Worm (Caenorhabditis elegans) whole organism, young adult: ENCODE measurements around the gene his-40.

ENCODE experiments used
- B0019.2 ChIP-seq: fragments of 200-800 bp; sonication (Bioruptor generic); conservative IDR thresholded peaks from 2 replicates; pipeline ENCODE4 v1.3.6; 2022; ENCODE audit warnings: missing genetic modification reagents, missing genetic modification characterization, missing compliant biosample characterization
- B0035.1 ChIP-seq: sonication (generic microtip); optimal IDR thresholded peaks from 2 replicates; lab custom pipeline; 2016; ENCODE audit warnings: missing genetic modification characterization, mild to moderate bottlenecking, missing compliant biosample characterization, missing genotype, missing genetic modification reagents
- B0261.1 ChIP-seq: sonication (generic microtip); optimal IDR thresholded peaks from 2 replicates; lab custom pipeline; 2016; ENCODE audit warnings: mild to moderate bottlenecking, missing genetic modification characterization, moderate library complexity, missing compliant biosample characterization
- B0336.3 ChIP-seq: fragments of 200-800 bp; sonication (Bioruptor generic); IDR thresholded peaks from 2 replicates; pipeline ENCODE4 v1.3.6; 2022; ENCODE audit warnings: missing genetic modification characterization, missing compliant biosample characterization
- C17E4.6 ChIP-seq: fragments of 200-800 bp; sonication (Bioruptor generic); IDR thresholded peaks from 2 replicates; pipeline ENCODE4 v1.3.6; 2022; ENCODE audit warnings: missing genetic modification reagents, missing genetic modification characterization, missing compliant biosample characterization
- F22D6.2 ChIP-seq: sonication (generic microtip); optimal IDR thresholded peaks from 2 replicates; lab custom pipeline; 2016; ENCODE audit warnings: mild to moderate bottlenecking, missing genetic modification characterization, missing compliant biosample characterization
- F33H1.4 ChIP-seq: fragments of 200-800 bp; sonication (Bioruptor generic); IDR thresholded peaks from 2 replicates; pipeline ENCODE4 v1.3.6; 2022; ENCODE audit warnings: missing genetic modification reagents, missing genetic modification characterization, missing compliant biosample characterization
- F49E8.2 ChIP-seq: sonication (generic microtip); optimal IDR thresholded peaks from 3 replicates; lab custom pipeline; 2017; ENCODE audit warnings: missing genetic modification characterization, mild to moderate bottlenecking, missing compliant biosample characterization, antibody characterized with exemption, moderate library complexity; ENCODE audit not compliant: insufficient read depth
- F52B5.7 ChIP-seq: sonication (generic microtip); optimal IDR thresholded peaks from 2 replicates; lab custom pipeline; 2016; ENCODE audit warnings: mild to moderate bottlenecking, missing genetic modification characterization, missing compliant biosample characterization
- F57C9.4 ChIP-seq: sonication (generic microtip); optimal IDR thresholded peaks from 2 replicates; lab custom pipeline; 2017; ENCODE audit warnings: mild to moderate bottlenecking, missing genetic modification characterization, missing compliant biosample characterization
- ZK185.1 ChIP-seq: sonication (generic microtip); optimal IDR thresholded peaks from 2 replicates; lab custom pipeline; 2016; ENCODE audit warnings: mild to moderate bottlenecking, missing genetic modification characterization, missing compliant biosample characterization; ENCODE audit not compliant: poor library complexity, severe bottlenecking
- akir-1 ChIP-seq: fragments of 200-800 bp; sonication (Bioruptor generic); optimal IDR thresholded peaks from 2 replicates; lab custom pipeline; 2018; ENCODE audit warnings: mild to moderate bottlenecking, missing genetic modification characterization, moderate library complexity, missing compliant biosample characterization
- aptf-3 ChIP-seq: fragments of 200-800 bp; sonication (Bioruptor generic); IDR thresholded peaks from 2 replicates; pipeline ENCODE4 v1.3.6; 2022; ENCODE audit warnings: missing genetic modification characterization, missing compliant biosample characterization
- atf-7 ChIP-seq: sonication (generic microtip); optimal IDR thresholded peaks from 2 replicates; lab custom pipeline; 2017; ENCODE audit warnings: mild to moderate bottlenecking, missing genetic modification characterization, missing compliant biosample characterization
- bed-1 ChIP-seq: fragments of 200-800 bp; sonication (Bioruptor generic); IDR thresholded peaks from 2 replicates; pipeline ENCODE4 v1.3.6; 2022; ENCODE audit warnings: missing genetic modification reagents, missing genetic modification characterization, missing compliant biosample characterization
- bed-2 ChIP-seq: fragments of 200-800 bp; sonication (Bioruptor generic); IDR thresholded peaks from 2 replicates; pipeline ENCODE4 v1.3.6; 2022; ENCODE audit warnings: missing genetic modification reagents, missing genetic modification characterization, missing compliant biosample characterization
- cebp-1 ChIP-seq, 2 experiments: fragments of 200-800 bp in 1 of 2; sonication (Bioruptor generic) in 1 of 2; sonication (generic microtip) in 1 of 2; IDR thresholded peaks in 1 of 2; optimal IDR thresholded peaks in 1 of 2; 2 replicates each; pipeline versions ENCODE4 v1.3.6 to Lab custom; 2017 to 2022; ENCODE audit warnings: missing compliant biosample characterization in 2 of 2, missing genetic modification characterization in 2 of 2, mild to moderate bottlenecking in 1 of 2, missing genetic modification reagents in 1 of 2, moderate library complexity in 1 of 2
- ceh-27 ChIP-seq: fragments of 200-800 bp; sonication (Bioruptor generic); optimal IDR thresholded peaks from 2 replicates; lab custom pipeline; 2018; ENCODE audit warnings: mild to moderate bottlenecking, missing genetic modification characterization, moderate library complexity, missing compliant biosample characterization
- ceh-79 ChIP-seq: sonication (generic microtip); optimal IDR thresholded peaks from 2 replicates; lab custom pipeline; 2017; ENCODE audit warnings: mild to moderate bottlenecking, missing genetic modification characterization, missing compliant biosample characterization
- dox-1 ChIP-seq: fragments of 200-800 bp; sonication (Bioruptor generic); IDR thresholded peaks from 2 replicates; pipeline ENCODE4 v1.3.6; 2022; ENCODE audit warnings: missing genetic modification reagents, missing genetic modification characterization, missing compliant biosample characterization
- dpl-1 ChIP-seq: fragments of 150-350 bp; optimal IDR thresholded peaks from 2 replicates; lab custom pipeline; 2014; ENCODE audit warnings: missing biosample characterization, missing genetic modification reagents, missing genetic modification characterization
- egrh-3 ChIP-seq: fragments of 200-800 bp; sonication (Bioruptor generic); IDR thresholded peaks from 2 replicates; pipeline ENCODE4 v1.3.6; 2022; ENCODE audit warnings: missing genetic modification reagents, missing genetic modification characterization, missing compliant biosample characterization
- ets-4 ChIP-seq: fragments of 200-800 bp; sonication (Bioruptor generic); optimal IDR thresholded peaks from 2 replicates; lab custom pipeline; 2018; ENCODE audit warnings: mild to moderate bottlenecking, missing genetic modification characterization, missing compliant biosample characterization
- hrde-1 ChIP-seq: sonication (generic microtip); optimal IDR thresholded peaks from 2 replicates; lab custom pipeline; 2016; ENCODE audit warnings: missing genetic modification characterization, mild to moderate bottlenecking, missing compliant biosample characterization, moderate library complexity, missing genotype, missing genetic modification reagents, borderline replicate concordance
- mes-4 ChIP-seq: sonication (generic microtip); optimal IDR thresholded peaks from 2 replicates; lab custom pipeline; 2016; ENCODE audit warnings: missing genotype, missing genetic modification characterization, missing compliant biosample characterization
- nhr-80 ChIP-seq: sonication (generic microtip); optimal IDR thresholded peaks from 2 replicates; lab custom pipeline; 2016; ENCODE audit warnings: missing genetic modification characterization, missing compliant biosample characterization
- pbrm-1 ChIP-seq: fragments of 200-800 bp; sonication (Bioruptor generic); IDR thresholded peaks from 2 replicates; pipeline ENCODE4 v1.3.6; 2022; ENCODE audit warnings: missing genetic modification reagents, missing genetic modification characterization, missing compliant biosample characterization
- rpc-1 ChIP-seq, 2 experiments: fragments of 150-350 bp in 1 of 2; sonication (generic microtip) in 1 of 2; optimal IDR thresholded peaks; 2 replicates each; lab custom pipeline; 2014 to 2018; ENCODE audit warnings: missing biosample characterization in 1 of 2, missing genetic modification characterization in 1 of 2, missing genetic modification reagents in 1 of 2, missing genotype in 1 of 2
- sdz-38 ChIP-seq: sonication (generic microtip); optimal IDR thresholded peaks from 2 replicates; lab custom pipeline; 2016; ENCODE audit warnings: missing genotype, missing genetic modification characterization, missing compliant biosample characterization
- tbp1 ChIP-seq: fragments of 200-800 bp; sonication (Bioruptor generic); optimal IDR thresholded peaks from 2 replicates; lab custom pipeline; 2018; ENCODE audit warnings: mild to moderate bottlenecking, missing genetic modification characterization, missing compliant biosample characterization
- tbx-9 ChIP-seq: sonication (generic microtip); optimal IDR thresholded peaks from 2 replicates; lab custom pipeline; 2016; ENCODE audit warnings: borderline replicate concordance, missing genetic modification characterization, inconsistent platforms, missing compliant biosample characterization
- xnd-1 ChIP-seq: sonication (generic microtip); optimal IDR thresholded peaks from 2 replicates; lab custom pipeline; 2016; ENCODE audit warnings: missing genotype, missing genetic modification reagents, missing genetic modification characterization, missing compliant biosample characterization
- zfh-2 ChIP-seq: fragments of 200-800 bp; sonication (Bioruptor generic); conservative IDR thresholded peaks from 2 replicates; pipeline ENCODE4 v1.3.6; 2022; ENCODE audit warnings: missing genetic modification reagents, missing genetic modification characterization, missing compliant biosample characterization
- ztf-22 ChIP-seq: fragments of 200-800 bp; sonication (Bioruptor generic); optimal IDR thresholded peaks from 2 replicates; lab custom pipeline; 2018; ENCODE audit warnings: mild to moderate bottlenecking, missing genetic modification characterization, moderate library complexity, missing compliant biosample characterization
- ztf-3 ChIP-seq: fragments of 200-800 bp; sonication (Bioruptor generic); optimal IDR thresholded peaks from 2 replicates; lab custom pipeline; 2018; ENCODE audit warnings: mild to moderate bottlenecking, missing genetic modification characterization, missing compliant biosample characterization

Gene his-40

DNA sequence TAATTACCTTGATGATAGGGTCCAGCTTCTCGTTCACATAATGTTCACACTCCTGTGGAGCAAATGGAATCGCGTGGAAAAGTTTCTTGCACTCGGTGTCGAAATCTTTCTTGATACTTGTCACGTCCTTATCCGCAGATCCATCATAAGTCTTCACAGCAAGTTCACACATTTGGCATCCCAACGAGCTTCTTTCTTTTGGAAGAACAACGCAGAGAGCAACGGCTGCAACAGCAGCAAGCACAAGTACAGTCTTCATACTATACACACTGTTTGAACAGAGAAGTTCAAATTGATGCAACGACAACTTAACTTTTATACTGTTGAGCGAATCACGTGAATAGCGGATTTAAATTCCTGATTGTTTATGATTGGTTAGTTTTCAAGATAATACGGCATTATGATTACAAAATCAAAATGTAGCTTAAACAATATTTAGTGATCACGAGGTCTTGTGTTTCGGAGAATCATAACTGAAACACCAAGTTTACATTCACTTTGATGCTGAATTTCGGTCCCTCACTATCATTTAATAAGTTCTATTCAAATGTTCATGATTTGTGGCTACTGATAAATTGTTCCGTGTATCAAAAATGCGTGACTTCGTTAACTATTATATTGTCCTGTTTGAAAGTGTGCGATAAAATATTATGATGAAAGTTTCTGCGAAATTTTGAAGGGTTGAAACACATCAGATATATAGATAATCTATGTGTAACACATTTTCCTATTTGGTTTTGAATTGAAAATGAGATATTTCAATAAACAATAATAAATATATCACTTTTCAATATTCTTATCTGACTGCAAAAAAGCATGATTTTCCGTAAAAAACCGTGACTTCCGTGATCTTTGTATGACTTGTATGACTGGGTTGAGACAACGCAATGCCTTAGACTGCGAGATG is 6.8 kb downstream of the his-40 start, which contains the start of the genes spp-2 and spp-6 (continued):
- TF ChIP-seq ZK185.1 (tag; lab: Kevin White, UChicago) = peak; percentile 3

DNA sequence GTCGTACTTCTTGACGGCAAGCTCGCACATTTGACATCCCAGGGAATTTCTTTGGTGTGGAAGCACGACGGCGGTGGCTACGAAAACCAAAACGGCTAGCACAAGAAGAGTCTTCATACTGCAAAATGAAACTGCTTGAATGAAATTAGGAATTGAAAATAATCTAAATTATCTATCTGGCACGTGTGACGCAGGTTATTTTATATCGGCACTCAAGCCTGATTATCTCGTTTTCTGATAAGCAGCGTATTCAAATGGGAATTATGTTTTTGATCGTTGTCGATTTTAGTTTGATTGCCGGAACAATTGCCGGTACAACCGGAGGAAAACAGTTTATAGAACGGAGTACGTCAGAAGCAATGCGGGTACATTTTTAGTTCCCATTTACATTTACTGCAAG is 8.7 kb downstream of the his-40 start, which contains the start of gene spp-4:
Gene spp-4, minus strand, starts transcription at position 118 of the 400 bp plus-strand sequence.
- TF ChIP-seq B0019.2 (GFP tag; lab: Robert Waterston, UW) (no peak), F57C9.4 (no peak), tbx-9 (tag; lab: Kevin White, UChicago) (no peak), F52B5.7 (no peak), atf-7 (no peak), bed-1 (GFP tag; lab: Robert Waterston, UW) (no peak), B0035.1 (tag; lab: Kevin White, UChicago) (no peak), F49E8.2 (tag; lab: Kevin White, UChicago) (no peak), ceh-79 (tag; lab: Kevin White, UChicago) (no peak), ceh-27 (GFP tag; lab: Kevin White, UChicago) (no peak), dpl-1 (GFP tag; lab: Kevin White, UChicago) (no peak), pbrm-1 (GFP tag; lab: Robert Waterston, UW) (no peak), egrh-3 (GFP tag; lab: Robert Waterston, UW) (no peak), zfh-2 (GFP tag; lab: Robert Waterston, UW) (no peak)

DNA sequence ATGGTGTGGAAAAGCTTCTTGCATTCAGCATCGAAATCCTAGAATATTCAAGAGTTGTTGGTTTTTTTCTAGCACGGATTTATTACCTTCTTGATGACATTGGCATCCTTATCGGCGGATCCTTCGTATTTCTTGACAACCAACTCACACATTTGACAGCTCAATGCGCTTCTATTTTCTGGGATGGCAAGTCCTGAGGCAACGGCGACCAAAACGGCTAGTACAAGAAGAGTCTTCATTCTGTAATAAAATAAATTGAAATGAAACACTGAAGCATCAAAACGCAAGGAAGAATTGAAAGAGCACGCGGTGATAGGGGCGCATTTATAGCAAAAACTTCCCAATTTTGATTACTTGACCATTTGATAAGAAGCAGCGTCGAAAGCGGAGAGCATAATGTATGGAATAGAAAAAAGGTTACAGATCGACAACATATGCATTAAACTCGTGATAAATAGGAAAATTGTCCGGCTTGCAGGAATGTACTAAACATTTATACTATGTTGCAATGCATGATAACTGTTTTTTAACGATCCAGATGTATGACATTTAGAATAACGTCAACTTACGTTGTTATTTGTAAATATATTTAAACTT is 10.3 kb downstream of the his-40 start, which contains the start of gene spp-5:
Gene spp-5, minus strand, starts transcription at position 240 of the 597 bp plus-strand sequence.
- no peak for TF ChIP-seq F33H1.4 (GFP tag; lab: Robert Waterston, UW)
- TF ChIP-seq ztf-22 (GFP tag; lab: Kevin White, UChicago) = peak; percentile 36
- no peak for TF ChIP-seq sdz-38 (tag; lab: Kevin White, UChicago)
- TF ChIP-seq hrde-1 (tag; lab: Kevin White, UChicago) = no peak
- TF ChIP-seq cebp-1 (GFP tag; IDR thresholded peaks at IDR 0.05; lab: Robert Waterston, UW) = no peak
- peak; percentile 28 for TF ChIP-seq cebp-1 (tag; optimal IDR thresholded peaks at IDR 0.05; lab: Kevin White, UChicago)
- 0 out of 2 replicates have a peak, but pooled peaks have one; percentile 13 for TF ChIP-seq dox-1 (GFP tag; lab: Robert Waterston, UW)
- TF ChIP-seq B0336.3 (GFP tag; lab: Robert Waterston, UW) = no peak
- no peak for TF ChIP-seq F57C9.4
- no peak for TF ChIP-seq akir-1
- TF ChIP-seq F22D6.2 = no peak
- no peak for TF ChIP-seq rpc-1 (optimal IDR thresholded peaks at IDR 0.05; lab: Kevin White, UChicago)
- no peak for TF ChIP-seq rpc-1 (tag; optimal IDR thresholded peaks at IDR 0.05; lab: Kevin White, UChicago)
- TF ChIP-seq C17E4.6 (GFP tag; lab: Robert Waterston, UW) = no peak
- TF ChIP-seq mes-4 (tag; lab: Kevin White, UChicago) = no peak
- TF ChIP-seq xnd-1 (tag; lab: Kevin White, UChicago) = no peak
- TF ChIP-seq B0261.1 (tag; lab: Kevin White, UChicago) = no peak
- TF ChIP-seq aptf-3 (GFP tag; lab: Robert Waterston, UW) = no peak
- peak; percentile 94 for TF ChIP-seq nhr-80 (tag; lab: Kevin White, UChicago)
- no peak for TF ChIP-seq ztf-3 (GFP tag; lab: Kevin White, UChicago)
- no peak for TF ChIP-seq bed-2 (GFP tag; lab: Robert Waterston, UW)
- peak; percentile 4 for TF ChIP-seq ZK185.1 (tag; lab: Kevin White, UChicago)
- TF ChIP-seq ets-4 (GFP tag; lab: Kevin White, UChicago) = peak; percentile 33
- TF ChIP-seq tbp1 = peak; percentile 26
- TF ChIP-seq, all 124 proteins: peak for 7
